Fruit fly (Drosophila melanogaster): ENCODE results near the gene Dhc64C.

The Dhc64C gene

dm6 chr3L:4757583-4757982, 67.9 kb downstream of the Dhc64C start, which contains the start of gene CG13711:
CG13711 (plus strand) TSS chr3L:4757883.
- TF ChIP-seq Mio (GFP tag; optimal IDR thresholded peaks at IDR 0.05) = no peak
- TF ChIP-seq HLH106 (tag; optimal IDR thresholded peaks at IDR 0.05) = no peak
- TF ChIP-seq dl (GFP tag; optimal IDR thresholded peaks at IDR 0.05; ENCODE audit: insufficient read depth in 1 of 2, partially characterized antibody in 2 of 2) = no peak
- TF ChIP-seq ey (GFP tag; optimal IDR thresholded peaks at IDR 0.05) = no peak
- TF ChIP-seq lola (GFP tag; optimal IDR thresholded peaks at IDR 0.05) = no peak
- TF ChIP-seq usp (GFP tag; optimal IDR thresholded peaks at IDR 0.05) = no peak
